Fruit fly (Drosophila melanogaster): ENCODE measurements around the gene Det.

DNA sequence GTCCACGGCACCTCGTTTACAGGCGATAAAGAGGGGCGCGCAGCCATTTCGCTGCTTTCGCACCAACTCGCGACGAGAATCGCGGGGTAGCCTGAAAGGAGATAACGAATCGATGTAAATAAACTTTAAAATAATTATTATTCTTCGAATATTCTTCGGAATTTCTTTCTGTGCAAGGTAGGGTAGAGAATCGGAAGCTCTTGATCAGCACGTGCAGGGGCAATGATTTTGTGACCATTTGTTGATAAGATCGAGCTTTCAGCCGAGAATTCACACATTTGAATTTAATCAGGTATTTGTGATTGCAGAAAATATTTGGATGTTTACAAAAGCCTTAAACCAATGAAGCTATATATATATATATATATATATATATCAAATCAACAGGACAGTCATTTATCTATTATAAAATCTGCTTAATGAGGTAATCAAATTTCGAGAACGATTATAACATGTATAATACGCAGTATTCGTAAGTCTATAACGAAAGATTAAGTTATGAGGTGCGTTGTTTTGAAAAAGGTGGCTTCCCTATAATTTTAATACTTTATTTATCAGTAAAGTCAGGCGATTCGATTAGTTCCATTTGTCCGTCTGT is 1.7 kb upstream of the Det start:
- no peak for TF ChIP-seq EcR (GFP tag; optimal IDR thresholded peaks at IDR 0.05)
- no peak for TF ChIP-seq CG8301 (tag; optimal IDR thresholded peaks at IDR 0.05)
- no peak for TF ChIP-seq CG9948 (tag; optimal IDR thresholded peaks at IDR 0.05)
- TF ChIP-seq rn (GFP tag; IDR thresholded peaks at IDR 0.05): no peak
- TF ChIP-seq CG12605 (GFP tag; IDR thresholded peaks at IDR 0.05): no peak
- no peak for TF ChIP-seq Snoo (tag; optimal IDR thresholded peaks at IDR 0.05)
- TF ChIP-seq CG10348 (GFP tag; IDR thresholded peaks at IDR 0.05): no peak
- TF ChIP-seq Pif1A (GFP tag; optimal IDR thresholded peaks at IDR 0.05): no peak

Measured in whole organism, pupa.